Worm (Caenorhabditis elegans) whole organism, L3 larva: ENCODE data around the gene C37H5.13.

Experiments used
- R02D3.7 ChIP-seq: fragments of 150-350 bp; optimal IDR thresholded peaks from 2 replicates; lab custom pipeline; 2014; ENCODE audit warnings: missing biosample characterization, missing genetic modification characterization
- ZK546.5 ChIP-seq: sonication (generic microtip); optimal IDR thresholded peaks from 2 replicates; lab custom pipeline; 2017; ENCODE audit warnings: missing biosample characterization, missing genetic modification characterization
- ceh-16 ChIP-seq: sonication (generic microtip); optimal IDR thresholded peaks from 2 replicates; lab custom pipeline; 2017; ENCODE audit warnings: missing biosample characterization, missing genetic modification characterization
- ceh-28 ChIP-seq: fragments of 150-350 bp; optimal IDR thresholded peaks from 2 replicates; lab custom pipeline; 2014; ENCODE audit warnings: missing biosample characterization, missing genetic modification reagents, missing genetic modification characterization
- ceh-9 ChIP-seq: sonication (generic microtip); optimal IDR thresholded peaks from 2 replicates; lab custom pipeline; 2018; ENCODE audit warnings: missing biosample characterization, missing genetic modification characterization
- egl-5 ChIP-seq: fragments of 150-350 bp; optimal IDR thresholded peaks from 2 replicates; lab custom pipeline; 2017; ENCODE audit warnings: missing biosample characterization, missing genetic modification reagents, missing genetic modification characterization, inconsistent platforms
- elt-2 ChIP-seq: sonication (generic microtip); optimal IDR thresholded peaks from 2 replicates; lab custom pipeline; 2016; ENCODE audit warnings: missing genetic modification reagents, mild to moderate bottlenecking, missing genetic modification characterization, missing compliant biosample characterization
- elt-3 ChIP-seq, 3 experiments: fragments of 150-350 bp in 1 of 3; sonication (generic microtip) in 2 of 3; optimal IDR thresholded peaks; 2 replicates in 2 of 3; 4 replicates in 1 of 3; lab custom pipeline; 2014 to 2017; ENCODE audit warnings: missing biosample characterization in 3 of 3, missing genetic modification characterization in 3 of 3
- eor-1 ChIP-seq, 2 experiments: fragments of 150-350 bp; optimal IDR thresholded peaks; 2 replicates each; lab custom pipeline; 2014 to 2018; ENCODE audit warnings: missing biosample characterization in 2 of 2, missing genetic modification characterization in 2 of 2
- fkh-10 ChIP-seq: sonication (generic microtip); optimal IDR thresholded peaks from 2 replicates; lab custom pipeline; 2017; ENCODE audit warnings: missing biosample characterization, missing genetic modification reagents, missing genetic modification characterization
- fkh-2 ChIP-seq: fragments of 150-350 bp; optimal IDR thresholded peaks from 2 replicates; lab custom pipeline; 2014; ENCODE audit warnings: missing biosample characterization, missing genetic modification reagents, missing genetic modification characterization
- fos-1 ChIP-seq: fragments of 150-350 bp; optimal IDR thresholded peaks from 2 replicates; lab custom pipeline; 2014; ENCODE audit warnings: missing biosample characterization, missing genetic modification characterization
- hmg-11 ChIP-seq: sonication (generic microtip); optimal IDR thresholded peaks from 2 replicates; lab custom pipeline; 2016; ENCODE audit warnings: missing genetic modification characterization, missing compliant biosample characterization
- lsy-12 ChIP-seq: sonication (generic microtip); optimal IDR thresholded peaks from 2 replicates; lab custom pipeline; 2016; ENCODE audit warnings: mild to moderate bottlenecking, missing genetic modification characterization, missing compliant biosample characterization
- mdl-1 ChIP-seq: fragments of 150-350 bp; optimal IDR thresholded peaks from 2 replicates; lab custom pipeline; 2014; ENCODE audit warnings: missing biosample characterization, missing genetic modification characterization
- nfya-1 ChIP-seq: sonication (generic microtip); optimal IDR thresholded peaks from 2 replicates; lab custom pipeline; 2017; ENCODE audit warnings: missing genetic modification characterization, mild to moderate bottlenecking, missing compliant biosample characterization, antibody characterized with exemption, moderate library complexity; ENCODE audit not compliant: insufficient read depth
- nhr-12 ChIP-seq: fragments of 150-350 bp; optimal IDR thresholded peaks from 2 replicates; lab custom pipeline; 2014; ENCODE audit warnings: missing biosample characterization, missing genetic modification characterization
- nhr-23 ChIP-seq: fragments of 150-350 bp; optimal IDR thresholded peaks from 2 replicates; lab custom pipeline; 2014; ENCODE audit warnings: missing biosample characterization, missing genetic modification reagents, missing genetic modification characterization
- nhr-237 ChIP-seq: fragments of 150-350 bp; optimal IDR thresholded peaks from 2 replicates; lab custom pipeline; 2014; ENCODE audit warnings: missing biosample characterization, missing genetic modification characterization
- nhr-25 ChIP-seq: sonication (generic microtip); optimal IDR thresholded peaks from 2 replicates; lab custom pipeline; 2017; ENCODE audit warnings: missing biosample characterization, missing genetic modification characterization
- nhr-28 ChIP-seq: fragments of 150-350 bp; optimal IDR thresholded peaks from 2 replicates; lab custom pipeline; 2014; ENCODE audit warnings: missing biosample characterization, missing genetic modification characterization
- nhr-67 ChIP-seq: fragments of 150-350 bp; optimal IDR thresholded peaks from 2 replicates; lab custom pipeline; 2014; ENCODE audit warnings: missing biosample characterization, missing genetic modification characterization
- nhr-76 ChIP-seq: fragments of 150-350 bp; sonication (generic microtip); optimal IDR thresholded peaks from 5 replicates; lab custom pipeline; 2014; ENCODE audit warnings: missing biosample characterization, missing genetic modification characterization
- nhr-77 ChIP-seq: fragments of 150-350 bp; optimal IDR thresholded peaks from 2 replicates; lab custom pipeline; 2014; ENCODE audit warnings: missing biosample characterization, missing genetic modification characterization
- pha-4 ChIP-seq: fragments of 150-350 bp; optimal IDR thresholded peaks from 2 replicates; lab custom pipeline; 2014; ENCODE audit warnings: missing biosample characterization, missing genetic modification reagents, missing genetic modification characterization
- pqm-1 ChIP-seq: fragments of 150-350 bp; optimal IDR thresholded peaks from 2 replicates; lab custom pipeline; 2017; ENCODE audit warnings: missing biosample characterization, missing genetic modification characterization, inconsistent platforms
- sea-2 ChIP-seq: fragments of 150-350 bp; sonication (generic microtip); optimal IDR thresholded peaks from 4 replicates; lab custom pipeline; 2014; ENCODE audit warnings: missing biosample characterization, missing genetic modification reagents, missing genetic modification characterization
- skn-1 ChIP-seq: fragments of 150-350 bp; optimal IDR thresholded peaks from 2 replicates; lab custom pipeline; 2014; ENCODE audit warnings: missing biosample characterization, missing genetic modification characterization
- tbx-2 ChIP-seq: sonication (generic microtip); optimal IDR thresholded peaks from 2 replicates; lab custom pipeline; 2016; ENCODE audit warnings: mild to moderate bottlenecking, missing genetic modification characterization, missing compliant biosample characterization
- unc-39 ChIP-seq: sonication (generic microtip); optimal IDR thresholded peaks from 4 replicates; lab custom pipeline; 2017; ENCODE audit warnings: missing biosample characterization, missing genetic modification characterization
- unc-62 ChIP-seq: fragments of 150-350 bp; sonication (generic microtip); optimal IDR thresholded peaks from 4 replicates; lab custom pipeline; 2014; ENCODE audit warnings: missing biosample characterization, missing genetic modification reagents, missing genetic modification characterization
- zag-1 ChIP-seq: fragments of 150-350 bp; optimal IDR thresholded peaks from 2 replicates; lab custom pipeline; 2014; ENCODE audit warnings: missing biosample characterization, missing genetic modification characterization
- ztf-11 ChIP-seq: fragments of 150-350 bp; optimal IDR thresholded peaks from 2 replicates; lab custom pipeline; 2014; ENCODE audit warnings: missing biosample characterization, missing genetic modification characterization
- ztf-4 ChIP-seq: fragments of 150-350 bp; optimal IDR thresholded peaks from 2 replicates; lab custom pipeline; 2014; ENCODE audit warnings: missing biosample characterization, missing genetic modification characterization

The C37H5.13 gene

DNA sequence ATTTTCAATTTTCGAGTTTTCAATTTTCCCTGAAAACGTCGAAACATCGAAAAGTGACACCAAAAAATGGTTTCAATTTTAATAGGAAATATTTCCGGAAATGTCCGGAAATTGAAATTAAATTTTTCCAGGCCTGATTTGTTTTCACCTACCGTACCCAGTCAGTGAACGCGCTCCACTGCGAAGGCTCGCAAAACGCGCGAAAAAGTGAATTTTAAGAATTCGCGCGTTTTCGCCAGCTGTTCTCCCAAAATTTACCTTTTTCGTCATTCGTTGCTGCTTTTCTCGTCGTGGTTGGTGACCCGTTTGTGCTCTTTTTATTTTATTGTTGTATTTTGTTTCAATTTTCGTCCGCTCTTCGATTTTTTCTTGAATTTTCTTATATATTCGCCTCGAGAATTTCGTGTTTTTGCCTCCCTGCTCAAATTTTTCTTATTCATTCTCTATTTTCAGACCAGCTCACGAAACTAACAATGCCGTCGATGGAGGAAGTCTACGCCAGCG lies 27.3 kb upstream of the C37H5.13 start, which contains the start of gene T19H12.2:
T19H12.2 (plus strand) TSS at position 454 of the 504 bp plus-strand sequence.
- TF ChIP-seq elt-2 (tag; lab: Kevin White, UChicago): no peak
- TF ChIP-seq ZK546.5 (tag; lab: Kevin White, UChicago): no peak
- TF ChIP-seq nhr-67 (tag; lab: Kevin White, UChicago): no peak
- no peak for TF ChIP-seq ceh-9 (tag; lab: Kevin White, UChicago)
- TF ChIP-seq fos-1 (tag; lab: Kevin White, UChicago): no peak
- TF ChIP-seq zag-1: no peak
- no peak for TF ChIP-seq hmg-11 (tag; lab: Kevin White, UChicago)
- TF ChIP-seq egl-5 (tag; lab: Kevin White, UChicago): no peak
- TF ChIP-seq, all 47 proteins: peak for 0

DNA sequence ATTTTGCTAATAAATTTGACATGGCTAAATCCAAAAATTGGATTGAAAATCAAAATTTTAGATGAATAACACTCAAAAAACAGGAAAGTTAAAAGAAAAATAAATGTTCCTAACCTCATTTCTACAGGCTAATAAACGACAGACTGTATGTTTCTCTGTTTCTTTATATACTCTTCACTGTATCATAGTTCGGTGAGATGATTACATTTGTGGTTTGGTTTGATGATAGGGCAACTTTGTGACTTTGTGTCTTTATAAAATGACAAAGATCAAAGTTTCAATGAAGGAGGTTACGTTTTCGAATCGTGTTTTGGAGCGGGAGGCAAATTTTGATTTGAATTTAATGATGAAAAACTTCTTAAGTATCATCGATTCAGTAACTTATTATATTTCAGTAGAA lies 26.7 kb upstream of the C37H5.13 start, which contains the start of gene ugt-12:
ugt-12 (minus strand) TSS at position 153 of the 400 bp plus-strand sequence.
- TF ChIP-seq ceh-9 (tag; lab: Kevin White, UChicago) (no peak), lsy-12 (no peak), nhr-77 (tag; lab: Kevin White, UChicago) (no peak), nhr-76 (tag; lab: Kevin White, UChicago) (no peak), skn-1 (tag; lab: Kevin White, UChicago) (no peak), unc-62 (GFP tag; lab: Kevin White, UChicago) (no peak), ceh-16 (tag; lab: Kevin White, UChicago) (no peak), elt-3 (tag; optimal IDR thresholded peaks at IDR 0.05; lab: Kevin White, UChicago) (no peak), fos-1 (tag; lab: Kevin White, UChicago) (no peak), hmg-11 (tag; lab: Kevin White, UChicago) (no peak), fkh-10 (GFP tag; lab: Kevin White, UChicago) (no peak), nhr-23 (tag; lab: Kevin White, UChicago) (peak; percentile 35), fkh-2 (no peak), egl-5 (tag; lab: Kevin White, UChicago) (no peak), eor-1 (tag; optimal IDR thresholded peaks at IDR 0.05; lab: Kevin White, UChicago) (no peak), unc-39 (no peak), pqm-1 (peak; percentile 43), nhr-25 (tag; lab: Kevin White, UChicago) (no peak), ztf-11 (tag; lab: Kevin White, UChicago) (no peak), sea-2 (no peak), pha-4 (tag; lab: Kevin White, UChicago) (peak; percentile 39), R02D3.7 (tag; lab: Kevin White, UChicago) (no peak), elt-2 (tag; lab: Kevin White, UChicago) (peak; percentile 71)

DNA sequence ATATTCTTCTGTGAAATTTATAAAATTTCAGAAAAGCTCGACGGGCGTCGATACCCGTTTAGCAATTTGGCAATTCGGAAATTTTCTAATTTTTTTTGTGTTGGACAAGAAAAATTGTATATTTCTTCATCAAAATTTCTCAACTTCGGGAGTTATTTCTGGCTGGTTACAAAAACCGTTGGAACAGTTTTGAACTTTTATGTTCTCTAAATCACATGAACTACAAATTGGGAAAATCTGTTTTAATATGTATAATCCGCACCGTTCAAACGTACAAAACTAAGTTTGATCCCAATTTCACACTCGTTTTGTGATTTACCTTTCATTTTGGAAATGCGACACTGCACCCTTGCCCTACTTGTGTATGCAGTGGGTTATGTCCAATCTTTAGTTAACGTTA lies 22.6 kb upstream of the C37H5.13 start, which contains the start of gene T19H12.3:
T19H12.3 (plus strand) TSS at position 301 of the 400 bp plus-strand sequence.
- TF ChIP-seq nhr-67 (tag; lab: Kevin White, UChicago) (no peak), ceh-28 (tag; lab: Kevin White, UChicago) (no peak), ztf-4 (tag; lab: Kevin White, UChicago) (no peak), nhr-77 (tag; lab: Kevin White, UChicago) (no peak), eor-1 (tag; optimal IDR thresholded peaks at IDR 0.05; lab: Kevin White, UChicago) (no peak), nfya-1 (no peak)

DNA sequence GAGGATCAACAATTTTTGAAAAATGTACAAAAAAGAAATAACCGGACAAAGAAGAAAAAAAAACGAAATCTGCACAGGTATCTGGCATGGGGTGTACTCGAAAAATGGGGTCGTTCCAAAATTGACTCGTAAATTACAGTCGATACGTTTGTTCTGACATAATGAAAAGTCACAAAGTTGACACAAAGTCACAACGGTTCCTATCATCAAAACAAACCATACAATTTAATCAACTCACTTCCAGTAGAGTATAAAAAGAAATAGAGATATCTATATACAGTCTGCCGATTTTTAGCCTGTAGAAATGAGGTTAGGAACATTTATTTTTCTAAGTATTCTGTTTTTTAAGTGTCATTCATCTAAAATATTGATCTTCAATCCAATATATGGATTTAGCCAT lies 21.7 kb upstream of the C37H5.13 start, which contains the start of gene T19H12.12:
T19H12.12 (plus strand) TSS at position 301 of the 400 bp plus-strand sequence.
- TF ChIP-seq zag-1: no peak
- TF ChIP-seq fkh-10 (GFP tag; lab: Kevin White, UChicago): no peak
- no peak for TF ChIP-seq R02D3.7 (tag; lab: Kevin White, UChicago)
- TF ChIP-seq fos-1 (tag; lab: Kevin White, UChicago): no peak
- TF ChIP-seq tbx-2 (tag; lab: Kevin White, UChicago): no peak
- TF ChIP-seq nhr-12 (tag; lab: Kevin White, UChicago): no peak
- no peak for TF ChIP-seq egl-5 (tag; lab: Kevin White, UChicago)
- no peak for TF ChIP-seq elt-2 (tag; lab: Kevin White, UChicago)
- no peak for TF ChIP-seq nfya-1
- TF ChIP-seq nhr-237: no peak
- no peak for TF ChIP-seq mdl-1
- no peak for TF ChIP-seq ztf-11 (tag; lab: Kevin White, UChicago)
- no peak for TF ChIP-seq elt-3 (tag; optimal IDR thresholded peaks at IDR 0.05; lab: Kevin White, UChicago)
- TF ChIP-seq unc-39: no peak
- no peak for TF ChIP-seq fkh-2
- TF ChIP-seq nhr-28 (tag; lab: Kevin White, UChicago): no peak
- TF ChIP-seq, all 47 proteins: peak for 0
